Worm (Caenorhabditis elegans) whole organism, mixed stage, embryonic: ENCODE measurements around the gene C16C8.14.

Experiments
- mep-1 ChIP-seq: fragments of 150-350 bp; optimal IDR thresholded peaks from 2 replicates; lab custom pipeline; 2017; ENCODE audit warnings: missing biosample characterization, missing genetic modification reagents, missing genetic modification characterization, inconsistent platforms
- unc-62 ChIP-seq: fragments of 150-350 bp; optimal IDR thresholded peaks from 2 replicates; lab custom pipeline; 2014; ENCODE audit warnings: missing biosample characterization, missing genetic modification reagents, missing genetic modification characterization

DNA sequence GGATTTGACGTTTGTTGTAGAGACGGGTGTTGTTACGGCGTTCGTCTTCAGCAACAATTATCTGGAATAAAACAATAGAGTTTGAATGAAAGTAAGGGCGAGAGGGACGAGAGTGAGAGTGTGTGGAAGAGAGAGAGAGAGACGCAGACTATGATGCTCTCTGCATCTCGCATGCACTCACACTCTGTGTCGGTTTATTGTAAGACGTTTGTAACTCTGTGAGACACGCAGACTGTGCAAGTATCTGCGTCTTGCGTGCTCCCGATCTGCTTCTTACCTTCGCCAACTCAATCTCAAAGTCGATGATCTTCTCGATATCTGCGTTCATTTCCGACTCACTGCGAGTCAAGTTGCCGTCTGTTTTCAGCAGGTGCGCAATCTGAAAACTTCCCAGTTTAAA, 26.7 kb upstream of the C16C8.14 start:
- TF ChIP-seq unc-62 (GFP tag; lab: Kevin White, UChicago) (no peak), mep-1 (tag; lab: Kevin White, UChicago) (no peak)
